Fruit fly (Drosophila melanogaster): ENCODE measurements around the gene CG14659.

dm6 chr3R:4804126-4804649 lies 26.9 kb downstream of the CG14659 start:
- TF ChIP-seq EcR (GFP tag; optimal IDR thresholded peaks at IDR 0.05) = no peak
- no peak for TF ChIP-seq psq (optimal IDR thresholded peaks at IDR 0.05)
